Fruit fly (Drosophila melanogaster): ENCODE data around the gene alpha-Est6.

The alpha-Est6 gene

DNA sequence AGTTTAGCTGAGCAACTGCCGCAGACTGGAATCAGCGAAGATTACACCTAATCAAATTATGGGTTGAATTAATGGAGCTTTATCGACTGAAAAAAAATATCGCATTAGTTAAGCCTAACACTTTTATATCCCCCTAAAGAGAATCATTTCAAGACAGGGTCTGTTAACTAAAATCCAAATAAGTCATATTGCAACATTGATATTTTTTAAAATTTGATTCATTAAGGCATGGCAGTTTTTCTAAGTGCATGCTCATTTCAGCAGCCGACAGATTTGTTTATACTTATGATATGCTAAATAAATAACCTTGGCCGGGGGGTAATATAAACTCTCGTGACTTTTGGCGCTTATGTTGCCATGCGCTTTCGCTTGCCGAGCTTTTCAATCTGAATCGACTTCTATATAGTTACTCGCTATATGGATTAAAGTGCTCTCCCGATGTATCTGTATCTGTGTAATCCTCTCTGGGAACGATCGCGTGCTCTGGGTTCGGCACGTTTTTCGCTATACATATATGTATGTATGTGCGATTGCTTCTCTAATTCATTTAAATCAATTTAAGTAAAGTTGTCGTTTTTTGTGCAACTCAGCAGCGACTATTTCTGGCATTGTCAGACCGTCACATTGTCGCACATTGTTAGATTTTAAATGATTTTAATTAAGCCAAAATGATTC is 22.1 kb downstream of the alpha-Est6 start (continued):
- TF ChIP-seq btn (GFP tag; optimal IDR thresholded peaks at IDR 0.05) (no peak), Hr78 (GFP tag; optimal IDR thresholded peaks at IDR 0.05) (no peak), Chrac-16 (GFP tag; optimal IDR thresholded peaks at IDR 0.05) (peak; percentile 78), Hr3 (GFP tag; optimal IDR thresholded peaks at IDR 0.05) (peak; percentile 62), CG6654 (GFP tag; optimal IDR thresholded peaks at IDR 0.05) (no peak), CG2678 (tag; optimal IDR thresholded peaks at IDR 0.05) (peak; percentile 90), lbe (GFP tag; optimal IDR thresholded peaks at IDR 0.05) (no peak), CG31365 (tag; optimal IDR thresholded peaks at IDR 0.05) (peak; percentile 40), CG13123 (GFP tag; optimal IDR thresholded peaks at IDR 0.05) (peak; percentile 60), CG17568 (GFP tag; optimal IDR thresholded peaks at IDR 0.05) (peak; percentile 57), CG3281 (GFP tag; optimal IDR thresholded peaks at IDR 0.05) (peak; percentile 93), CG7963 (GFP tag; IDR thresholded peaks at IDR 0.05; ENCODE audit: partially characterized antibody) (no peak), sens-2 (GFP tag; IDR thresholded peaks at IDR 0.05) (no peak), vfl (GFP tag; optimal IDR thresholded peaks at IDR 0.05) (peak; percentile 86), bbx (GFP tag; IDR thresholded peaks at IDR 0.05; ENCODE audit: partially characterized antibody) (no peak), zen2 (GFP tag; IDR thresholded peaks at IDR 0.05; ENCODE audit: partially characterized antibody) (no peak), CG18262 (tag; optimal IDR thresholded peaks at IDR 0.05) (peak; percentile 25), Dref (GFP tag; IDR thresholded peaks at IDR 0.05) (peak; percentile 30; the same call in 1 of the 2 replicates), CG8924 (tag; optimal IDR thresholded peaks at IDR 0.05) (peak; percentile 79), oc (tag; optimal IDR thresholded peaks at IDR 0.05) (no peak), CG7556 (GFP tag; optimal IDR thresholded peaks at IDR 0.05) (peak; percentile 79), Stat92E (GFP tag; optimal IDR thresholded peaks at IDR 0.05) (no peak), Drgx (GFP tag; IDR thresholded peaks at IDR 0.05) (no peak; the same call in 1 of the 2 replicates), HLH54F (GFP tag; optimal IDR thresholded peaks at IDR 0.05) (peak; percentile 91), NC2β (GFP tag; optimal IDR thresholded peaks at IDR 0.05) (peak; percentile 34), Mad (GFP tag; optimal IDR thresholded peaks at IDR 0.05) (peak; percentile 79), tll (GFP tag; optimal IDR thresholded peaks at IDR 0.05) (no peak), cwo (GFP tag; optimal IDR thresholded peaks at IDR 0.05) (peak; percentile 98), CG12299 (tag; optimal IDR thresholded peaks at IDR 0.05) (peak; percentile 51), sisA (GFP tag; IDR thresholded peaks at IDR 0.05) (peak; percentile 49), nerfin-2 (GFP tag; IDR thresholded peaks at IDR 0.05; ENCODE audit: partially characterized antibody) (no peak), Xbp1 (GFP tag; optimal IDR thresholded peaks at IDR 0.05) (peak; percentile 74), CG6813 (GFP tag; optimal IDR thresholded peaks at IDR 0.05) (peak; percentile 65), tna (GFP tag; IDR thresholded peaks at IDR 0.05; ENCODE audit: partially characterized antibody) (no peak), Deaf1 (tag; optimal IDR thresholded peaks at IDR 0.05) (peak; percentile 59), seq (GFP tag; IDR thresholded peaks at IDR 0.05) (peak; percentile 80), bab2 (GFP tag; optimal IDR thresholded peaks at IDR 0.05) (peak; percentile 89), CG9437 (GFP tag; optimal IDR thresholded peaks at IDR 0.05) (peak; percentile 60), CG9876 (GFP tag; optimal IDR thresholded peaks at IDR 0.05) (peak; percentile 64), CG15073 (GFP tag; optimal IDR thresholded peaks at IDR 0.05) (no peak), jumu (GFP tag; optimal IDR thresholded peaks at IDR 0.05) (peak; percentile 76), CG8281 (tag; optimal IDR thresholded peaks at IDR 0.05) (peak; percentile 37), ranshi (GFP tag; IDR thresholded peaks at IDR 0.05) (peak; percentile 78), zfh2 (GFP tag; optimal IDR thresholded peaks at IDR 0.05) (peak; percentile 93), ssp (GFP tag; IDR thresholded peaks at IDR 0.05) (peak; percentile 62; the same call in 1 of the 2 replicates), CG10321 (GFP tag; IDR thresholded peaks at IDR 0.05) (peak; percentile 57), Sox100B (GFP tag; optimal IDR thresholded peaks at IDR 0.05) (peak; percentile 17), rib (GFP tag; IDR thresholded peaks at IDR 0.05) (peak; percentile 91), CG11456 (GFP tag; IDR thresholded peaks at IDR 0.05) (peak; percentile 94)
